Worm (Caenorhabditis elegans): ENCODE results near the gene AH6.3.

Gene AH6.3

ce11 chrII:9498589-9498988, 20.3 kb upstream of the AH6.3 start (continued):
- TF ChIP-seq hlh-30 (tag; optimal IDR thresholded peaks at IDR 0.05; ENCODE audit: insufficient read depth) (no peak), dve-1 (tag; optimal IDR thresholded peaks at IDR 0.05; ENCODE audit: insufficient read depth) (peak; percentile 32), mdt-29 (GFP tag; IDR thresholded peaks at IDR 0.05) (0 out of 2 replicates have a peak, but pooled peaks have one; percentile 25), cey-2 (tag; optimal IDR thresholded peaks at IDR 0.05; ENCODE audit: borderline replicate concordance, insufficient read depth) (no peak), lim-7 (GFP tag; IDR thresholded peaks at IDR 0.05) (no peak), lir-3 (tag; optimal IDR thresholded peaks at IDR 0.05) (no peak), aha-1 (tag) (no peak), ceh-28 (tag; optimal IDR thresholded peaks at IDR 0.05) (no peak), mdl-1 (tag; optimal IDR thresholded peaks at IDR 0.05) (no peak), ztf-11 (tag; optimal IDR thresholded peaks at IDR 0.05) (no peak), ZK337.2 (GFP tag; IDR thresholded peaks at IDR 0.05) (no peak), Y5F2A.4 (GFP tag; optimal IDR thresholded peaks at IDR 0.05) (no peak), unc-39 (tag; optimal IDR thresholded peaks at IDR 0.05) (no peak), skn-1 (tag; optimal IDR thresholded peaks at IDR 0.05) (no peak), daf-16 (GFP tag; optimal IDR thresholded peaks at IDR 0.05) (no peak), daf-16 (tag; optimal IDR thresholded peaks at IDR 0.05) (peak; percentile 31), zip-2 (tag; optimal IDR thresholded peaks at IDR 0.05) (no peak), vab-7 (GFP tag; IDR thresholded peaks at IDR 0.05) (no peak), mep-1 (tag; optimal IDR thresholded peaks at IDR 0.05) (no peak), dmd-6 (GFP tag; IDR thresholded peaks at IDR 0.05) (peak; percentile 90), nhr-76 (tag; optimal IDR thresholded peaks at IDR 0.05) (no peak), lin-1 (GFP tag; IDR thresholded peaks at IDR 0.05) (no peak), D1046.2 (GFP tag; IDR thresholded peaks at IDR 0.05) (no peak), pha-4 (GFP tag; IDR thresholded peaks at IDR 0.05) (no peak), pha-4 (tag; optimal IDR thresholded peaks at IDR 0.05) (no peak), F44E2.7 (GFP tag; IDR thresholded peaks at IDR 0.05) (no peak), gei-8 (GFP tag; optimal IDR thresholded peaks at IDR 0.05) (no peak)

ce11 chrII:9500926-9501325, 17.9 kb upstream of the AH6.3 start:
- TF ChIP-seq skn-1 (tag; optimal IDR thresholded peaks at IDR 0.05) (no peak), F26F4.8 (GFP tag; conservative IDR thresholded peaks at IDR 0.05) (no peak), gei-8 (GFP tag; optimal IDR thresholded peaks at IDR 0.05) (peak; percentile 62), nhr-77 (tag; optimal IDR thresholded peaks at IDR 0.05) (peak; percentile 79), F37D6.2 (tag; optimal IDR thresholded peaks at IDR 0.05) (no peak), daf-8 (GFP tag; IDR thresholded peaks at IDR 0.05) (no peak), dve-1 (tag; optimal IDR thresholded peaks at IDR 0.05; ENCODE audit: insufficient read depth) (peak; percentile 96), aly-2 (tag; optimal IDR thresholded peaks at IDR 0.05) (no peak), unc-39 (tag; optimal IDR thresholded peaks at IDR 0.05) (no peak), nhr-25 (tag; optimal IDR thresholded peaks at IDR 0.05; ENCODE audit: borderline replicate concordance, insufficient read depth) (no peak), daf-16 (GFP tag; optimal IDR thresholded peaks at IDR 0.05) (peak in 1 of 2 experiments; percentile 49), daf-16 (tag; optimal IDR thresholded peaks at IDR 0.05) (peak; percentile 96), lin-39 (tag; optimal IDR thresholded peaks at IDR 0.05) (no peak), F44E2.7 (GFP tag; IDR thresholded peaks at IDR 0.05) (no peak), mep-1 (tag; optimal IDR thresholded peaks at IDR 0.05) (peak; percentile 60), lin-13 (GFP tag; optimal IDR thresholded peaks at IDR 0.05) (no peak), dmd-8 (GFP tag; IDR thresholded peaks at IDR 0.05) (no peak), hmg-1.1 (GFP tag; IDR thresholded peaks at IDR 0.05) (no peak), ama-1 (optimal IDR thresholded peaks at IDR 0.05) (no peak), Y105C5A.15 (GFP tag; IDR thresholded peaks at IDR 0.05) (no peak), dmd-9 (GFP tag; IDR thresholded peaks at IDR 0.05) (no peak), ctbp-1 (GFP tag; IDR thresholded peaks at IDR 0.05) (no peak), fos-1 (tag; optimal IDR thresholded peaks at IDR 0.05) (peak; percentile 82), nhr-11 (tag; optimal IDR thresholded peaks at IDR 0.05) (peak; percentile 12), spr-3 (GFP tag; optimal IDR thresholded peaks at IDR 0.05) (no peak), nhr-102 (tag; optimal IDR thresholded peaks at IDR 0.05) (peak; percentile 83), tra-1 (GFP tag; IDR thresholded peaks at IDR 0.05) (peak; percentile 88), egl-27 (tag; optimal IDR thresholded peaks at IDR 0.05) (no peak), arid-1 (GFP tag; conservative IDR thresholded peaks at IDR 0.05) (no peak), fkh-10 (GFP tag; optimal IDR thresholded peaks at IDR 0.05) (no peak), F49E8.2 (tag; optimal IDR thresholded peaks at IDR 0.05; ENCODE audit: borderline replicate concordance) (no peak), sdz-12 (GFP tag; optimal IDR thresholded peaks at IDR 0.05) (no peak)

Data from whole organism, L4 larva.